Worm (Caenorhabditis elegans): ENCODE results near the gene col-128.

The col-128 gene

DNA sequence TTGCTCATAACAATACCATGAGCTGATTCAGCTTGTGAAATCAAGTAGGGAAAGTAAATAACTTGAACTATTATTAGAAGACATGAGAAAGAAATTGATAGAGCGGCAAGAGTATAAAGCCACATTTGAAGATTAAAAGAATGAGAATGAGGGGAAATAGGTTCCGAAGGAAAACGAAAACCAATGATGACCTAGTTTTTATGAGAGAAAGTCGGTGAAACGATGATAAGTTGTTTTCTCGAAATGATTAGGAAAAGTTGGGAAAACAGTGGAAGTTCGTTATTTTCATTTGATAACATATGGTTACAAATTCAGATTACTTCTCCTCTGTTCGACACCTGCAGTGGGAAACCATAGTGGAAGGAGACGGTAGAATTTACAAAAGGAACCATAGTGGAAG is at the start of gene col-128:
Gene col-128, minus strand, starts transcription at position 148 of the 400 bp plus-strand sequence.
- peak; percentile 33 for TF ChIP-seq blmp-1 (tag; optimal IDR thresholded peaks at IDR 0.05; ENCODE audit: insufficient read depth)
- no peak for TF ChIP-seq alr-1 (tag; optimal IDR thresholded peaks at IDR 0.05)

DNA sequence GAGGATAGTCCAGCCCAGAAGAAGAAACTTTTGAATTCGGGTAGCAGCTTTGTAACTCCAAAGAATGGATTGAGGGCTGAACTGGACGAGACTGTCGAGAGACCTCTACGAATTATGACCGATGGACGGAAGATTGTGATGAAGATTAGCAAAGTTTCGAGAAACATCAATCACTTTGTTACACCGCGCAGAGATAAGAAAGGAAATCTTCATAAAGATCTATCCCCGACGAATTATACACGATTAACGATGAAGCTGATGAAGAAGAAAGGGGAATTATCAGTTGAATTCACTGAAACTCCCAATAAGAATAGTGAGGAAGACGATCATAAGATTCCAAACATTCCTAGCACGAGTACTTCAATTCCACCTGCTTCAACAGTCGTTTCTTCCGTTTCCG is 48.0 kb upstream of the col-128 start:
- TF ChIP-seq nhr-10 (tag; optimal IDR thresholded peaks at IDR 0.05): no peak
- peak; percentile 7 for TF ChIP-seq ceh-16 (tag; optimal IDR thresholded peaks at IDR 0.05)
- TF ChIP-seq unc-39 (tag; optimal IDR thresholded peaks at IDR 0.05): no peak
- peak; percentile 47 for TF ChIP-seq elt-1 (tag; optimal IDR thresholded peaks at IDR 0.05)
- TF ChIP-seq nhr-11 (tag; optimal IDR thresholded peaks at IDR 0.05): no peak
- no peak for TF ChIP-seq R02D3.7 (tag; optimal IDR thresholded peaks at IDR 0.05)
- TF ChIP-seq ceh-82 (tag; optimal IDR thresholded peaks at IDR 0.05): no peak
- TF ChIP-seq sma-9 (GFP tag; optimal IDR thresholded peaks at IDR 0.05): no peak
- no peak for TF ChIP-seq sma-9 (tag; optimal IDR thresholded peaks at IDR 0.05)
- TF ChIP-seq dmd-4 (tag; optimal IDR thresholded peaks at IDR 0.05): no peak

DNA sequence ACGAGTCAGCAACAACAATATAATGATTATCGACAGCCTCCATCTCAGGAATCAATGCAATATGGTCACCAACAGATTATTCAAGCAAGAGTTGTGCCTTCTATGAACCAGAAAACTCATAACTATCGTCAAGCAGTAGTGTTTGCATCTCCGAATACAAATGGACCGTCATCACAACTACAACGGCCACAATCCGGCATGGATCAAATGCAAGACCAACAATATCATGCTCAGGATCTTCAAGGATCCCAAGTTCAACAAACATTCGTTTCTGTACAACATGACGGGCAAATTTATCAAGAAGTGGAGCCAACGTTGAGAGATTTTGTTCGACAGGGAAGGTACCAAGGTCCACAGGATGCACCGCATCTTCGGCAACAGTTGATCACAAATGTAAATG is 45.3 kb upstream of the col-128 start:
- TF ChIP-seq nhr-6 (tag; optimal IDR thresholded peaks at IDR 0.05) (no peak), gmeb-1 (tag; optimal IDR thresholded peaks at IDR 0.05) (no peak), sem-4 (tag; optimal IDR thresholded peaks at IDR 0.05) (no peak), F13H6.1 (tag; optimal IDR thresholded peaks at IDR 0.05) (no peak), dmd-4 (tag; optimal IDR thresholded peaks at IDR 0.05) (no peak), zag-1 (tag; optimal IDR thresholded peaks at IDR 0.05) (no peak)

DNA sequence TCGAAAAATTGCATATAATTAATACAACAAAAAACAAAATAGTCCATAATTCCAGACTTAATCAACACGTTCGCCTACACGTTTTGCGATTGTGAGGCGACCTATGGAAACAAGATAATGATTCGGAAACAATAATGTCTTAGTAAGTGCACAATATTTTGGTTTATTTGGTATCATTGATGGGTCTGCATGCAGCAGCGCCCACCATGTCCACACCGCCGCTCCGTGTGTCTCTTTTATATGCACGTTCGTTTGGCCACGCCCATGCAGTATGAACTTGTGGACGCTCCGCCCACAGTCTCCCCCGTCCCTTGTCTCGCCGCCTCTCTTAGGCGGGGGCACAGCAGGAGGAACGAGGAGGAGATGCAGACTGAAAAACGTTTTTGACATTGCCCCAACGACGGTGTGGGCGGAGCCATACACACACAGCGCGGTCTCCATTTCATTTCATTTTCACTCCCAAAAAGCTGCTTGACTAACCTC is 42.5 kb upstream of the col-128 start, which contains the start of gene mig-38:
Gene mig-38, plus strand, starts transcription at position 54 of the 483 bp plus-strand sequence.
- TF ChIP-seq ztf-4 (tag; optimal IDR thresholded peaks at IDR 0.05) (no peak), nhr-77 (tag; optimal IDR thresholded peaks at IDR 0.05) (no peak), lin-13 (GFP tag; optimal IDR thresholded peaks at IDR 0.05) (peak; percentile 27), nhr-10 (tag; optimal IDR thresholded peaks at IDR 0.05) (no peak), lin-11 (tag; optimal IDR thresholded peaks at IDR 0.05) (no peak), elt-1 (tag; optimal IDR thresholded peaks at IDR 0.05) (no peak), Y55F3AM.14 (GFP tag; optimal IDR thresholded peaks at IDR 0.05) (peak; percentile 4), sma-3 (GFP tag; optimal IDR thresholded peaks at IDR 0.05) (no peak), nhr-25 (tag; optimal IDR thresholded peaks at IDR 0.05) (no peak), unc-62 (GFP tag; optimal IDR thresholded peaks at IDR 0.05) (no peak), ama-1 (optimal IDR thresholded peaks at IDR 0.05) (peak; percentile 99), peb-1 (tag; optimal IDR thresholded peaks at IDR 0.05) (no peak), mab-5 (tag; optimal IDR thresholded peaks at IDR 0.05) (no peak), fos-1 (tag; optimal IDR thresholded peaks at IDR 0.05) (peak; percentile 23), nhr-129 (tag; optimal IDR thresholded peaks at IDR 0.05) (peak; percentile 44), ZK546.5 (tag; optimal IDR thresholded peaks at IDR 0.05) (no peak), sem-4 (tag; optimal IDR thresholded peaks at IDR 0.05) (peak; percentile 61), ceh-16 (tag; optimal IDR thresholded peaks at IDR 0.05) (no peak), nhr-21 (tag; optimal IDR thresholded peaks at IDR 0.05) (peak; percentile 47), ztf-1 (GFP tag; conservative IDR thresholded peaks at IDR 0.05) (no peak), dmd-4 (tag; optimal IDR thresholded peaks at IDR 0.05) (no peak), nhr-12 (tag; optimal IDR thresholded peaks at IDR 0.05) (no peak), aly-2 (tag; optimal IDR thresholded peaks at IDR 0.05) (no peak), mbf-1 (tag; optimal IDR thresholded peaks at IDR 0.05) (no peak), lsy-2 (tag; optimal IDR thresholded peaks at IDR 0.05) (peak; percentile 29 to 59), nhr-6 (tag; optimal IDR thresholded peaks at IDR 0.05) (no peak), ceh-82 (tag; optimal IDR thresholded peaks at IDR 0.05) (no peak), unc-39 (tag; optimal IDR thresholded peaks at IDR 0.05) (no peak), R02D3.7 (tag; optimal IDR thresholded peaks at IDR 0.05) (no peak), blmp-1 (tag; optimal IDR thresholded peaks at IDR 0.05; ENCODE audit: insufficient read depth) (peak; percentile 30), unc-55 (GFP tag; optimal IDR thresholded peaks at IDR 0.05) (peak; percentile 34), F13H6.1 (tag; optimal IDR thresholded peaks at IDR 0.05) (peak; percentile 63), C34F6.9 (tag; optimal IDR thresholded peaks at IDR 0.05) (peak; percentile 48), ztf-11 (tag; optimal IDR thresholded peaks at IDR 0.05) (no peak), gmeb-1 (tag; optimal IDR thresholded peaks at IDR 0.05) (no peak), nhr-237 (tag; optimal IDR thresholded peaks at IDR 0.05) (no peak), nhr-23 (tag; optimal IDR thresholded peaks at IDR 0.05) (no peak), skn-1 (tag; optimal IDR thresholded peaks at IDR 0.05) (no peak), elt-3 (tag; optimal IDR thresholded peaks at IDR 0.05) (no peak), zag-1 (tag; optimal IDR thresholded peaks at IDR 0.05) (peak; percentile 25), lin-39 (tag; optimal IDR thresholded peaks at IDR 0.05) (no peak), crh-2 (tag; optimal IDR thresholded peaks at IDR 0.05) (peak; percentile 76), sma-9 (GFP tag; optimal IDR thresholded peaks at IDR 0.05) (peak; percentile 60), sma-9 (tag; optimal IDR thresholded peaks at IDR 0.05) (no peak), snpc-4 (tag; optimal IDR thresholded peaks at IDR 0.05) (no peak)

All from whole organism, L2 larva.